Fruit fly (Drosophila melanogaster): Measurements from ENCODE around the gene CG33170.

DNA sequence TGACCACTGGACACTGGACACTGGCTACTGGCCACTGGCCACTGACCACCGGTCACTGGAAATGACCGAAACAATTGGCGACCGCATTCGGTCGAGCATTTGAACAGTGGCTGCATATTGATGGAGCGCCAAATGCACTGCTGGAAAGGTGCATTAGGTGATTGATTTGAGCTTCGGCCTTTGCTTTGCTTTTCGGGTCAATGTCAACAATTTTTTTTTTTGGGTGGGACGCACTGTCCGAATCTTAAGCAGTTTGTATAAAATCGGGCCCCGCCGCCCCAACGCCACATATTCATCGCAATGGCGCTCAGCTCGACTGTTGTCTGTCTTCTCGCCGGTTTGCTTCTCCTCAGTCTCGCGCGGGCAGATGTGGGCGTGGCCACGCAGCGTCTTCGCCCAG lies 3.9 kb upstream of the CG33170 start, which contains the start of gene CG13239:
- TF ChIP-seq Sin3A (optimal IDR thresholded peaks at IDR 0.05) (no peak), insv (optimal IDR thresholded peaks at IDR 0.05) (no peak)
